Worm (Caenorhabditis elegans): ENCODE results near the gene col-77.

The col-77 gene

ce11 chrII:8325002-8325539 lies 34.1 kb downstream of the col-77 start, which contains the start of the genes ran-3 and C26D10.3:
TSS of gene ran-3 (minus strand) at chrII:8325052.
TSS of gene C26D10.3 (plus strand) at chrII:8325386.
- TF ChIP-seq unc-62 (GFP tag; optimal IDR thresholded peaks at IDR 0.05) = no peak

- no peak for TF ChIP-seq unc-62 (GFP tag; optimal IDR thresholded peaks at IDR 0.05)
Observed at ce11 chrII:8321244-8321643, 37.9 kb downstream of the col-77 start, which contains the start of gene shw-1. TSS of gene shw-1 (minus strand) at chrII:8321471.

- no peak for TF ChIP-seq unc-62 (GFP tag; optimal IDR thresholded peaks at IDR 0.05)
Observed at ce11 chrII:8316701-8317100, 42.5 kb downstream of the col-77 start.

- TF ChIP-seq unc-62 (GFP tag; optimal IDR thresholded peaks at IDR 0.05) = no peak
Observed at ce11 chrII:8314768-8315167, 44.4 kb downstream of the col-77 start.

- no peak for TF ChIP-seq unc-62 (GFP tag; optimal IDR thresholded peaks at IDR 0.05)
Observed at ce11 chrII:8312012-8312411, 47.2 kb downstream of the col-77 start.

ce11 chrII:8311484-8311883 lies 47.7 kb downstream of the col-77 start:
- TF ChIP-seq unc-62 (GFP tag; optimal IDR thresholded peaks at IDR 0.05) = no peak

ce11 chrII:8308314-8308713 lies 50.9 kb downstream of the col-77 start:
- no peak for TF ChIP-seq unc-62 (GFP tag; optimal IDR thresholded peaks at IDR 0.05)

All from whole organism, dauer.